Fruit fly (Drosophila melanogaster) whole organism, embryonic: Measurements from ENCODE around the gene idc.

Experiments
- CG12071 ChIP-seq: fragments of 200-800 bp; sonication (Bioruptor generic); optimal IDR thresholded peaks from 3 replicates; lab custom pipeline; 2018; ENCODE audit warnings: missing biosample characterization, mild to moderate bottlenecking, missing genetic modification characterization
- CG15696 ChIP-seq: fragments of 200-800 bp; sonication (Bioruptor generic); optimal IDR thresholded peaks from 2 replicates; lab custom pipeline; 2019; ENCODE audit warnings: missing biosample characterization, mild to moderate bottlenecking, missing genetic modification characterization, moderate library complexity
- CG8924 ChIP-seq: fragments of 200-800 bp; optimal IDR thresholded peaks from 3 replicates; lab custom pipeline; 2019; ENCODE audit warnings: missing biosample characterization, mild to moderate bottlenecking, missing genetic modification characterization, moderate library complexity
- insv ChIP-seq, 2 experiments: fragments of 200-800 bp; sonication (Bioruptor generic); optimal IDR thresholded peaks; 3 replicates each; lab custom pipeline; 2016 to 2018; ENCODE audit warnings: missing biosample characterization in 2 of 2, missing genetic modification characterization in 2 of 2
- psq ChIP-seq: fragments of 200-800 bp; sonication (Bioruptor generic); optimal IDR thresholded peaks from 2 replicates; lab custom pipeline; 2017; ENCODE audit warnings: missing biosample characterization, missing genetic modification characterization

dm6 chr3R:20066435-20066834 is 34.8 kb downstream of the idc start:
- TF ChIP-seq CG12071 (GFP tag; lab: Kevin White, UChicago) (no peak), insv (GFP tag; optimal IDR thresholded peaks at IDR 0.05; lab: Kevin White, UChicago) (no peak), CG8924 (tag; lab: Kevin White, UChicago) (no peak), psq (no peak), CG15696 (no peak)
